Worm (Caenorhabditis elegans) whole organism, L1 larva: Measurements from ENCODE around the gene C25F6.8.
A peak's percentile ranks its signal among the peaks of the same experiment; 100 is the strongest.

Source experiments
- C16A3.4 ChIP-seq: fragments of 150-350 bp; optimal IDR thresholded peaks from 2 replicates; lab custom pipeline; 2014; ENCODE audit warnings: missing biosample characterization, missing genetic modification characterization
- blmp-1 ChIP-seq: fragments of 150-350 bp; optimal IDR thresholded peaks from 2 replicates; lab custom pipeline; 2014; ENCODE audit warnings: missing biosample characterization, missing genetic modification characterization
- ceh-88 ChIP-seq: fragments of 200-800 bp; sonication (Bioruptor generic); IDR thresholded peaks from 2 replicates; pipeline ENCODE4 v1.3.6; 2022; ENCODE audit warnings: missing genetic modification characterization, missing compliant biosample characterization
- ceh-90 ChIP-seq: sonication (generic microtip); optimal IDR thresholded peaks from 2 replicates; lab custom pipeline; 2016; ENCODE audit warnings: missing genetic modification characterization, missing compliant biosample characterization
- efl-1 ChIP-seq, 4 experiments: fragments of 150-350 bp; optimal IDR thresholded peaks in 3 of 4; peaks in 1 of 4; 1 replicate in 1 of 4; 2 replicates in 3 of 4; lab custom pipeline; 2014; ENCODE audit warnings: missing biosample characterization in 2 of 4, missing genetic modification characterization in 2 of 4, missing genetic modification reagents in 2 of 4
- egl-13 ChIP-seq: sonication (generic microtip); optimal IDR thresholded peaks from 2 replicates; lab custom pipeline; 2016; ENCODE audit warnings: missing genotype, missing genetic modification reagents, missing genetic modification characterization, missing compliant biosample characterization
- egl-27 ChIP-seq, 2 experiments: fragments of 150-350 bp in 1 of 2; sonication (generic microtip); optimal IDR thresholded peaks; 3 replicates each; lab custom pipeline; 2017 to 2018; ENCODE audit warnings: missing biosample characterization in 2 of 2, missing genetic modification characterization in 2 of 2, missing genetic modification reagents in 2 of 2
- elt-3 ChIP-seq, 6 experiments: fragments of 150-350 bp in 1 of 6; sonication (generic microtip); optimal IDR thresholded peaks; 2 replicates each; lab custom pipeline; 2017 to 2018; ENCODE audit warnings: missing biosample characterization in 6 of 6, missing genetic modification characterization in 6 of 6, inconsistent platforms in 1 of 6
- ets-5 ChIP-seq: fragments of 200-800 bp; sonication (Bioruptor generic); IDR thresholded peaks from 2 replicates; pipeline ENCODE4 v1.3.6; 2022; ENCODE audit warnings: missing genetic modification characterization, missing compliant biosample characterization
- fkh-8 ChIP-seq: sonication (generic microtip); optimal IDR thresholded peaks from 2 replicates; lab custom pipeline; 2016; ENCODE audit warnings: mild to moderate bottlenecking, missing genetic modification characterization, missing compliant biosample characterization
- fos-1 ChIP-seq: fragments of 150-350 bp; optimal IDR thresholded peaks from 2 replicates; lab custom pipeline; 2014; ENCODE audit warnings: missing biosample characterization, missing genetic modification characterization
- hlh-17 ChIP-seq: fragments of 200-800 bp; sonication (Bioruptor generic); optimal IDR thresholded peaks from 2 replicates; lab custom pipeline; 2018; ENCODE audit warnings: missing genetic modification characterization, mild to moderate bottlenecking, missing compliant biosample characterization, moderate library complexity, borderline replicate concordance
- hlh-4 ChIP-seq: sonication (generic microtip); optimal IDR thresholded peaks from 2 replicates; lab custom pipeline; 2016; ENCODE audit warnings: mild to moderate bottlenecking, missing genetic modification characterization, missing compliant biosample characterization
- hpl-2 ChIP-seq: fragments of 150-350 bp; optimal IDR thresholded peaks from 2 replicates; lab custom pipeline; 2014; ENCODE audit warnings: missing biosample characterization, missing genetic modification reagents, missing genetic modification characterization
- irx-1 ChIP-seq: sonication (generic microtip); optimal IDR thresholded peaks from 2 replicates; lab custom pipeline; 2016; ENCODE audit warnings: missing genetic modification characterization, missing compliant biosample characterization
- isw-1 ChIP-seq: fragments of 200-800 bp; sonication (Bioruptor generic); IDR thresholded peaks from 2 replicates; pipeline ENCODE4 v1.3.6; 2022; ENCODE audit warnings: missing genetic modification characterization, missing compliant biosample characterization
- lin-35 ChIP-seq, 2 experiments: fragments of 150-350 bp; optimal IDR thresholded peaks; 2 replicates each; lab custom pipeline; 2014; ENCODE audit warnings: missing biosample characterization in 2 of 2, missing genetic modification characterization in 2 of 2, missing genetic modification reagents in 2 of 2
- lin-39 ChIP-seq: fragments of 150-350 bp; optimal IDR thresholded peaks from 2 replicates; lab custom pipeline; 2014; ENCODE audit warnings: missing biosample characterization, missing genetic modification reagents, missing genetic modification characterization
- mab-9 ChIP-seq: fragments of 200-800 bp; sonication (Bioruptor generic); IDR thresholded peaks from 2 replicates; pipeline ENCODE4 v1.3.6; 2022; ENCODE audit warnings: missing genetic modification reagents, missing genetic modification characterization, missing compliant biosample characterization
- mdl-1 ChIP-seq, 2 experiments: fragments of 150-350 bp; optimal IDR thresholded peaks; 2 replicates each; lab custom pipeline; 2014 to 2017; ENCODE audit warnings: missing biosample characterization in 2 of 2, missing genetic modification characterization in 2 of 2, inconsistent platforms in 1 of 2
- mef-2 ChIP-seq: fragments of 150-350 bp; optimal IDR thresholded peaks from 2 replicates; lab custom pipeline; 2014; ENCODE audit warnings: missing biosample characterization, missing genetic modification characterization
- mep-1 ChIP-seq: fragments of 150-350 bp; optimal IDR thresholded peaks from 2 replicates; lab custom pipeline; 2014; ENCODE audit warnings: missing biosample characterization, missing genetic modification characterization
- nhr-11 ChIP-seq: fragments of 150-350 bp; optimal IDR thresholded peaks from 2 replicates; lab custom pipeline; 2014; ENCODE audit warnings: missing biosample characterization, missing genetic modification characterization
- nhr-20 ChIP-seq: sonication (generic microtip); optimal IDR thresholded peaks from 2 replicates; lab custom pipeline; 2016; ENCODE audit warnings: mild to moderate bottlenecking, missing genetic modification characterization, missing compliant biosample characterization
- nhr-76 ChIP-seq: sonication (generic microtip); optimal IDR thresholded peaks from 2 replicates; lab custom pipeline; 2017; ENCODE audit warnings: missing biosample characterization, missing genetic modification characterization
- nhr-77 ChIP-seq: fragments of 150-350 bp; optimal IDR thresholded peaks from 2 replicates; lab custom pipeline; 2014; ENCODE audit warnings: missing biosample characterization, missing genetic modification characterization
- nhr-84 ChIP-seq: sonication (generic microtip); optimal IDR thresholded peaks from 2 replicates; lab custom pipeline; 2017; ENCODE audit warnings: missing biosample characterization, missing genetic modification characterization
- nhr-90 ChIP-seq: sonication (generic microtip); optimal IDR thresholded peaks from 2 replicates; lab custom pipeline; 2016; ENCODE audit warnings: mild to moderate bottlenecking, missing genetic modification characterization, missing compliant biosample characterization; ENCODE audit not compliant: poor library complexity
- pax-3 ChIP-seq: fragments of 200-800 bp; sonication (Bioruptor generic); optimal IDR thresholded peaks from 2 replicates; lab custom pipeline; 2018; ENCODE audit warnings: mild to moderate bottlenecking, missing genetic modification characterization, moderate library complexity, missing compliant biosample characterization
- pqm-1 ChIP-seq: sonication (generic microtip); optimal IDR thresholded peaks from 3 replicates; lab custom pipeline; 2017; ENCODE audit warnings: missing biosample characterization, missing genetic modification characterization
- rnt-1 ChIP-seq: sonication (generic microtip); optimal IDR thresholded peaks from 2 replicates; lab custom pipeline; 2016; ENCODE audit warnings: mild to moderate bottlenecking, missing genetic modification characterization, moderate library complexity, missing compliant biosample characterization
- skn-1 ChIP-seq: fragments of 150-350 bp; optimal IDR thresholded peaks from 2 replicates; lab custom pipeline; 2014; ENCODE audit warnings: missing biosample characterization, missing genetic modification characterization
- snpc-4 ChIP-seq: fragments of 150-350 bp; optimal IDR thresholded peaks from 2 replicates; lab custom pipeline; 2014; ENCODE audit warnings: missing biosample characterization, missing genetic modification characterization
- snu-23 ChIP-seq: sonication (generic microtip); optimal IDR thresholded peaks from 2 replicates; lab custom pipeline; 2016; ENCODE audit warnings: missing genetic modification characterization, missing compliant biosample characterization
- sox-4 ChIP-seq: sonication (generic microtip); optimal IDR thresholded peaks from 2 replicates; lab custom pipeline; 2016; ENCODE audit warnings: missing genetic modification characterization, missing compliant biosample characterization
- sptf-1 ChIP-seq: fragments of 150-350 bp; optimal IDR thresholded peaks from 2 replicates; lab custom pipeline; 2014; ENCODE audit warnings: missing biosample characterization, missing genetic modification characterization
- swsn-7 ChIP-seq: sonication (generic microtip); optimal IDR thresholded peaks from 2 replicates; lab custom pipeline; 2016; ENCODE audit warnings: missing genetic modification characterization, missing compliant biosample characterization
- tlp-1 ChIP-seq: fragments of 150-350 bp; optimal IDR thresholded peaks from 2 replicates; lab custom pipeline; 2014; ENCODE audit warnings: missing biosample characterization, missing genetic modification characterization
- unc-30 ChIP-seq: sonication (generic microtip); optimal IDR thresholded peaks from 2 replicates; lab custom pipeline; 2017; ENCODE audit warnings: missing biosample characterization, missing genetic modification characterization
- unc-62 ChIP-seq: fragments of 150-350 bp; optimal IDR thresholded peaks from 2 replicates; lab custom pipeline; 2014; ENCODE audit warnings: missing biosample characterization, missing genetic modification reagents, missing genetic modification characterization
- vab-15 ChIP-seq: sonication (generic microtip); optimal IDR thresholded peaks from 2 replicates; lab custom pipeline; 2017; ENCODE audit warnings: missing genotype, mild to moderate bottlenecking, missing genetic modification characterization, missing compliant biosample characterization
- xbp-1 ChIP-seq: sonication (generic microtip); optimal IDR thresholded peaks from 2 replicates; lab custom pipeline; 2016; ENCODE audit warnings: missing genetic modification characterization, missing compliant biosample characterization
- zag-1 ChIP-seq: fragments of 150-350 bp; optimal IDR thresholded peaks from 2 replicates; lab custom pipeline; 2014; ENCODE audit warnings: missing biosample characterization, missing genetic modification characterization
- ztf-11 ChIP-seq, 2 experiments: sonication (generic microtip); optimal IDR thresholded peaks; 2 replicates each; lab custom pipeline; 2016 to 2017; ENCODE audit warnings: missing genetic modification characterization in 2 of 2, missing biosample characterization in 1 of 2, missing compliant biosample characterization in 1 of 2
- ztf-4 ChIP-seq: fragments of 150-350 bp; optimal IDR thresholded peaks from 2 replicates; lab custom pipeline; 2014; ENCODE audit warnings: missing biosample characterization, missing genetic modification characterization

The C25F6.8 gene

ce11 chrX:5433912-5434311 lies 14.1 kb upstream of the C25F6.8 start:
- TF ChIP-seq ztf-4 (tag; lab: Kevin White, UChicago) (no peak), nhr-20 (tag; lab: Kevin White, UChicago) (no peak), nhr-90 (tag; lab: Kevin White, UChicago) (no peak), lin-39 (tag; lab: Kevin White, UChicago) (no peak), isw-1 (GFP tag; lab: Robert Waterston, UW) (no peak), xbp-1 (no peak), skn-1 (tag; lab: Kevin White, UChicago) (no peak), unc-30 (tag; lab: Kevin White, UChicago) (no peak), unc-62 (no peak), sptf-1 (no peak), mab-9 (GFP tag; lab: Robert Waterston, UW) (no peak), nhr-76 (tag; lab: Kevin White, UChicago) (no peak), egl-27 (tag; optimal IDR thresholded peaks at IDR 0.05; lab: Kevin White, UChicago) (no peak)
- TF ChIP-seq, all 84 proteins: peak for 0

DNA sequence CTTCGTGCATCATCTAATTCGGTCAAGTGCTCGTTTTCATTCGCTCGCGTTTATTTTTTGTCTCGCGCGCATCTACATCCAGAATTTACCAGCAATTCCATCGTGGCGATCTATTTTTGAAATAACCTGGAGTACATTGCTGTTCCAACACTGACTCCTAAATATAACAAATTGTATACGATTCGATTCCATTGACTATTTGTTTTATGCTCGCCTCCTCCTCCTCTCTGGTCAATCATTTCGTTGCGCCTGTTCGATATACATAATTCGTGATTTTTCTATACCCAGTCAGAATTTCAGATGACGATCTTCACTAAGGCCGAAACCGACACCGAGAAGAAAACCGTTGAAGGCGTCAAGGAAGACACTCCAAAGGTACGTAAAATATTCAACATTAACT lies 3.2 kb upstream of the C25F6.8 start, which contains the start of gene itm-2:
TSS of gene itm-2 (plus strand) at position 301 of the 400 bp plus-strand sequence.
- TF ChIP-seq efl-1 (optimal IDR thresholded peaks at IDR 0.05; lab: Kevin White, UChicago) (no peak), efl-1 (GFP tag; optimal IDR thresholded peaks at IDR 0.05 in 1 of 2; lab: Kevin White, UChicago) (peak in 1 of 2 experiments; percentile 34), lin-35 (GFP tag; optimal IDR thresholded peaks at IDR 0.05; lab: Kevin White, UChicago) (no peak), egl-13 (tag; lab: Kevin White, UChicago) (no peak), nhr-76 (tag; lab: Kevin White, UChicago) (no peak)

DNA sequence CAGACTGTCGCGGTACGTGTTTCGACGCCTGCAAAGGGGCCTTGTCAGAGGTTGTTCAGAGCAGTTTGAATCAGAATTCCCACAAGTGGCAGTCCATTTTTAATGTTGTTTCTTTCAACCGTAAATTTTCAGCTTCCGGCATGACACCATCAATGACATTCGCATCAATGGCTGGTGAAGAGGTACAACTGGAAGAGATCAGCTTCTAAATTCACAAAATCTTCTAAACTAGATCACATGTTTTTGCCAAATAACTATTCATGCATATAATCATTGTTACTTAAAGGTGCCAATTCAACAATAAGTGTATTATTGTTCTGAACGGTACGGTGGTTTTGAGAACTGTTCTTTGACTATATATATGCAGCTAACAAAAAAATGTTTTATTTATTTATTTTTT lies 660 bp upstream of the C25F6.8 start:
- no peak for TF ChIP-seq sox-4 (tag; lab: Kevin White, UChicago)
- no peak for TF ChIP-seq rnt-1 (tag; lab: Kevin White, UChicago)
- TF ChIP-seq nhr-90 (tag; lab: Kevin White, UChicago), result no peak
- no peak for TF ChIP-seq swsn-7 (tag; lab: Kevin White, UChicago)
- no peak for TF ChIP-seq hpl-2 (GFP tag; lab: Kevin White, UChicago)
- no peak for TF ChIP-seq ceh-90 (tag; lab: Kevin White, UChicago)
- no peak for TF ChIP-seq pax-3 (tag; lab: Kevin White, UChicago)
- TF ChIP-seq nhr-11 (tag; lab: Kevin White, UChicago), result no peak
- no peak for TF ChIP-seq nhr-76 (tag; lab: Kevin White, UChicago)
- no peak for TF ChIP-seq tlp-1 (tag; lab: Kevin White, UChicago)
- TF ChIP-seq blmp-1 (tag; lab: Kevin White, UChicago), result no peak
- TF ChIP-seq snpc-4, result no peak
- TF ChIP-seq lin-39 (tag; lab: Kevin White, UChicago), result no peak
- no peak for TF ChIP-seq zag-1 (tag; lab: Kevin White, UChicago)
- TF ChIP-seq fos-1 (tag; lab: Kevin White, UChicago), result no peak
- TF ChIP-seq fkh-8 (tag; lab: Kevin White, UChicago), result no peak
- TF ChIP-seq nhr-84 (tag; lab: Kevin White, UChicago), result no peak
- TF ChIP-seq mep-1 (tag; lab: Kevin White, UChicago), result no peak

DNA sequence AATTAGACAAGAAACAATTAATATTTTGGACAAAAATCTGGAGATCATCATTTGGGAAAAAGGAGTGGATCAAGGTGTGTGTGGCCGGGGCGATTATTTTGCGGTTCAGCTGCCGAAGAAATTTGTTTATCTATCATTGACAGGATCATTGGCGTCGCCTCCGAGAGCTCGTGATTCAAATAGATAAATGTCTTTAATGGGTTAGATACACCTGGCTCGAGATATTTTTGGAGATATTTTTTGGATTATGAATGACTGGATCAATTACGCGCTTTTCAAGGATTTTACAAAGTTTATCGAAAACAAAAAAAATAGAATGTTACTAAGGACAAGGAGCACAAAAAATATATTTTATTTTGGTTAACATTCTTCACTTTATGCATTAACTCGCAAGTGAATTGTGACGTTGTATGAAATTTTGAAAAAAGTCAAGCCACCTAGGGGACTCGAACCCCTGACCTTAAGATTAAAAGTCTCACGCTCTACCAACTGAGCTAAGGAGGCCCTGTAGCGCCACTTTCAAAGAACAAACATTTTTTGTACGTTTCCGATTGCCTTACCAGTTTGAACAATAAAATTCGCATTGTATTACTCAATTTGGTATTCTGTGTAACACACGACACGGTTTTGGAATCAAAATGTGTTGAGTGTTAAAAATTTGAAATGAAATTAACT lies 2.9 kb downstream of the C25F6.8 start, which contains the start of gene C25F6.6:
TSS of gene C25F6.6 (minus strand) at position 51 of the 675 bp plus-strand sequence.
- TF ChIP-seq C16A3.4 (tag; lab: Kevin White, UChicago) (peak; percentile 40), snu-23 (GFP tag; lab: Kevin White, UChicago) (no peak), mef-2 (tag; lab: Kevin White, UChicago) (no peak), irx-1 (tag; lab: Kevin White, UChicago) (no peak), ceh-88 (GFP tag; lab: Robert Waterston, UW) (no peak), nhr-20 (tag; lab: Kevin White, UChicago) (no peak), mdl-1 (tag; optimal IDR thresholded peaks at IDR 0.05; lab: Kevin White, UChicago) (peak in 1 of 2 experiments; percentile 17), vab-15 (tag; lab: Kevin White, UChicago) (no peak), pqm-1 (tag; lab: Kevin White, UChicago) (no peak), ceh-90 (tag; lab: Kevin White, UChicago) (no peak), unc-30 (tag; lab: Kevin White, UChicago) (no peak), nhr-76 (tag; lab: Kevin White, UChicago) (no peak), blmp-1 (tag; lab: Kevin White, UChicago) (peak; percentile 4), elt-3 (tag; optimal IDR thresholded peaks at IDR 0.05; lab: Kevin White, UChicago) (no peak), hlh-4 (tag; lab: Kevin White, UChicago) (no peak), hlh-17 (GFP tag; lab: Kevin White, UChicago) (no peak), nhr-84 (tag; lab: Kevin White, UChicago) (no peak), ets-5 (GFP tag; lab: Robert Waterston, UW) (no peak), lin-35 (GFP tag; optimal IDR thresholded peaks at IDR 0.05; lab: Kevin White, UChicago) (peak in 1 of 2 experiments; percentile 10), nhr-90 (tag; lab: Kevin White, UChicago) (peak; percentile 43), zag-1 (tag; lab: Kevin White, UChicago) (no peak), ztf-11 (tag; optimal IDR thresholded peaks at IDR 0.05; lab: Kevin White, UChicago) (no peak), nhr-77 (tag; lab: Kevin White, UChicago) (peak; percentile 14)
